Worm (Caenorhabditis elegans) whole organism, mixed stage, embryonic: Measurements from ENCODE around the gene C27F2.6.

Experiments
- M03D4.4 ChIP-seq: sonication (generic microtip); optimal IDR thresholded peaks from 2 replicates; lab custom pipeline; 2017; ENCODE audit warnings: mild to moderate bottlenecking, missing genetic modification characterization, missing compliant biosample characterization
- bed-3 ChIP-seq: fragments of 200-800 bp; sonication (Bioruptor generic); optimal IDR thresholded peaks from 3 replicates; lab custom pipeline; 2018; ENCODE audit warnings: mild to moderate bottlenecking, missing genetic modification characterization, moderate library complexity, missing compliant biosample characterization
- blmp-1 ChIP-seq: fragments of 150-350 bp; optimal IDR thresholded peaks from 2 replicates; lab custom pipeline; 2014; ENCODE audit warnings: missing biosample characterization, missing genetic modification characterization
- ceh-39 ChIP-seq: fragments of 150-350 bp; optimal IDR thresholded peaks from 2 replicates; lab custom pipeline; 2014; ENCODE audit warnings: missing biosample characterization, missing genetic modification characterization
- ceh-43 ChIP-seq: fragments of 200-800 bp; sonication (Bioruptor generic); optimal IDR thresholded peaks from 2 replicates; lab custom pipeline; 2018; ENCODE audit warnings: mild to moderate bottlenecking, missing genetic modification characterization, moderate library complexity, missing compliant biosample characterization
- ceh-83 ChIP-seq: fragments of 200-800 bp; sonication (Bioruptor generic); optimal IDR thresholded peaks from 2 replicates; lab custom pipeline; 2018; ENCODE audit warnings: mild to moderate bottlenecking, missing genetic modification characterization, missing compliant biosample characterization
- ces-1 ChIP-seq: fragments of 150-350 bp; optimal IDR thresholded peaks from 2 replicates; lab custom pipeline; 2014; ENCODE audit warnings: missing biosample characterization, missing genetic modification reagents, missing genetic modification characterization
- cnd-1 ChIP-seq: fragments of 200-800 bp; sonication (Bioruptor generic); optimal IDR thresholded peaks from 2 replicates; lab custom pipeline; 2018; ENCODE audit warnings: mild to moderate bottlenecking, missing genetic modification characterization, missing compliant biosample characterization
- drap-1 ChIP-seq: fragments of 200-800 bp; sonication (Bioruptor generic); optimal IDR thresholded peaks from 3 replicates; lab custom pipeline; 2018; ENCODE audit warnings: mild to moderate bottlenecking, missing genetic modification characterization, missing compliant biosample characterization
- elt-1 ChIP-seq: sonication (generic microtip); optimal IDR thresholded peaks from 2 replicates; lab custom pipeline; 2017; ENCODE audit warnings: missing genetic modification characterization, mild to moderate bottlenecking, missing compliant biosample characterization, antibody characterized with exemption, moderate library complexity, borderline replicate concordance; ENCODE audit not compliant: insufficient read depth
- elt-3 ChIP-seq: fragments of 150-350 bp; optimal IDR thresholded peaks from 2 replicates; lab custom pipeline; 2014; ENCODE audit warnings: missing biosample characterization, missing genetic modification characterization
- flh-1 ChIP-seq: fragments of 200-800 bp; sonication (Bioruptor generic); optimal IDR thresholded peaks from 2 replicates; lab custom pipeline; 2018; ENCODE audit warnings: mild to moderate bottlenecking, missing genetic modification characterization, moderate library complexity, missing compliant biosample characterization
- ham-2 ChIP-seq: fragments of 200-800 bp; sonication (Bioruptor generic); optimal IDR thresholded peaks from 2 replicates; lab custom pipeline; 2018; ENCODE audit warnings: mild to moderate bottlenecking, missing genetic modification characterization, missing compliant biosample characterization
- hlh-1 ChIP-seq: fragments of 150-350 bp; optimal IDR thresholded peaks from 2 replicates; lab custom pipeline; 2014; ENCODE audit warnings: missing biosample characterization, missing genetic modification reagents, missing genetic modification characterization
- lin-13 ChIP-seq: fragments of 150-350 bp; optimal IDR thresholded peaks from 2 replicates; lab custom pipeline; 2014; ENCODE audit warnings: missing biosample characterization, missing genetic modification characterization
- lin-32 ChIP-seq: fragments of 200-800 bp; sonication (Bioruptor generic); optimal IDR thresholded peaks from 2 replicates; lab custom pipeline; 2018; ENCODE audit warnings: mild to moderate bottlenecking, missing genetic modification characterization, missing compliant biosample characterization
- lsy-2 ChIP-seq: fragments of 150-350 bp; optimal IDR thresholded peaks from 2 replicates; lab custom pipeline; 2014; ENCODE audit warnings: missing biosample characterization, missing genetic modification characterization
- mab-5 ChIP-seq: fragments of 150-350 bp; optimal IDR thresholded peaks from 2 replicates; lab custom pipeline; 2014; ENCODE audit warnings: missing biosample characterization, missing genetic modification characterization
- mep-1 ChIP-seq: fragments of 150-350 bp; optimal IDR thresholded peaks from 2 replicates; lab custom pipeline; 2017; ENCODE audit warnings: missing biosample characterization, missing genetic modification reagents, missing genetic modification characterization, inconsistent platforms
- mls-2 ChIP-seq: sonication (generic microtip); optimal IDR thresholded peaks from 2 replicates; lab custom pipeline; 2016; ENCODE audit warnings: mild to moderate bottlenecking, missing genetic modification characterization, moderate library complexity, missing compliant biosample characterization
- nhr-12 ChIP-seq: fragments of 150-350 bp; optimal IDR thresholded peaks from 2 replicates; lab custom pipeline; 2014; ENCODE audit warnings: missing biosample characterization, missing genetic modification characterization
- nhr-2 ChIP-seq: fragments of 150-350 bp; optimal IDR thresholded peaks from 2 replicates; lab custom pipeline; 2014; ENCODE audit warnings: missing biosample characterization, missing genetic modification characterization
- nhr-237 ChIP-seq: fragments of 150-350 bp; optimal IDR thresholded peaks from 2 replicates; lab custom pipeline; 2014; ENCODE audit warnings: missing biosample characterization, missing genetic modification characterization
- nhr-28 ChIP-seq: fragments of 150-350 bp; optimal IDR thresholded peaks from 2 replicates; lab custom pipeline; 2014; ENCODE audit warnings: missing biosample characterization, missing genetic modification characterization
- nhr-76 ChIP-seq: sonication (generic microtip); optimal IDR thresholded peaks from 2 replicates; lab custom pipeline; 2017; ENCODE audit warnings: missing biosample characterization, missing genetic modification characterization
- pha-4 ChIP-seq: fragments of 150-350 bp; optimal IDR thresholded peaks from 2 replicates; lab custom pipeline; 2018; ENCODE audit warnings: missing biosample characterization, missing genetic modification reagents, missing genetic modification characterization
- sem-2 ChIP-seq: fragments of 200-800 bp; sonication (Bioruptor generic); optimal IDR thresholded peaks from 2 replicates; lab custom pipeline; 2018; ENCODE audit warnings: mild to moderate bottlenecking, missing genetic modification characterization, missing compliant biosample characterization
- snpc-4 ChIP-seq: fragments of 150-350 bp; optimal IDR thresholded peaks from 2 replicates; lab custom pipeline; 2014; ENCODE audit warnings: missing biosample characterization, missing genetic modification characterization
- sptf-1 ChIP-seq: sonication (generic microtip); optimal IDR thresholded peaks from 2 replicates; lab custom pipeline; 2017; ENCODE audit warnings: mild to moderate bottlenecking, missing genetic modification characterization, moderate library complexity, missing compliant biosample characterization
- tbx-8 ChIP-seq: fragments of 200-800 bp; sonication (Bioruptor generic); optimal IDR thresholded peaks from 2 replicates; lab custom pipeline; 2018; ENCODE audit warnings: mild to moderate bottlenecking, missing genetic modification characterization, moderate library complexity, missing compliant biosample characterization
- unc-120 ChIP-seq: sonication (generic microtip); optimal IDR thresholded peaks from 2 replicates; lab custom pipeline; 2017; ENCODE audit warnings: missing genetic modification characterization, missing compliant biosample characterization; ENCODE audit not compliant: poor library complexity, severe bottlenecking
- unc-39 ChIP-seq: fragments of 150-350 bp; optimal IDR thresholded peaks from 2 replicates; lab custom pipeline; 2014; ENCODE audit warnings: missing biosample characterization, missing genetic modification characterization
- unc-62 ChIP-seq: fragments of 150-350 bp; optimal IDR thresholded peaks from 2 replicates; lab custom pipeline; 2014; ENCODE audit warnings: missing biosample characterization, missing genetic modification reagents, missing genetic modification characterization
- zip-8 ChIP-seq: fragments of 150-350 bp; optimal IDR thresholded peaks from 2 replicates; lab custom pipeline; 2014; ENCODE audit warnings: missing biosample characterization, missing genetic modification characterization
- ztf-11 ChIP-seq: fragments of 150-350 bp; optimal IDR thresholded peaks from 2 replicates; lab custom pipeline; 2014; ENCODE audit warnings: missing biosample characterization, missing genetic modification characterization

The C27F2.6 gene

ce11 chrIII:4947352-4947751 lies 32.9 kb downstream of the C27F2.6 start:
- TF ChIP-seq nhr-28 (tag; lab: Kevin White, UChicago), result no peak
- TF ChIP-seq hlh-1 (tag; lab: Kevin White, UChicago), result peak; percentile 15
- TF ChIP-seq M03D4.4 (tag; lab: Kevin White, UChicago), result peak; percentile 73
- TF ChIP-seq nhr-76 (tag; lab: Kevin White, UChicago), result no peak
- TF ChIP-seq blmp-1 (tag; lab: Kevin White, UChicago), result no peak
- no peak for TF ChIP-seq pha-4 (tag; lab: Kevin White, UChicago)
- TF ChIP-seq sptf-1, result peak; percentile 84
- peak; percentile 71 for TF ChIP-seq ces-1 (GFP tag; lab: Kevin White, UChicago)
- peak; percentile 80 for TF ChIP-seq ham-2 (GFP tag; lab: Kevin White, UChicago)
- no peak for TF ChIP-seq elt-1 (tag; lab: Kevin White, UChicago)
- no peak for TF ChIP-seq nhr-237 (tag; lab: Kevin White, UChicago)
- TF ChIP-seq bed-3, result no peak
- no peak for TF ChIP-seq nhr-12
- TF ChIP-seq cnd-1, result peak; percentile 91
- TF ChIP-seq ceh-83, result peak; percentile 78
- TF ChIP-seq lin-32 (GFP tag; lab: Kevin White, UChicago), result peak; percentile 20
- no peak for TF ChIP-seq snpc-4
- peak; percentile 57 for TF ChIP-seq drap-1 (GFP tag; lab: Kevin White, UChicago)
- no peak for TF ChIP-seq nhr-2 (tag; lab: Kevin White, UChicago)
- TF ChIP-seq flh-1 (GFP tag; lab: Kevin White, UChicago), result no peak
- TF ChIP-seq ceh-43 (GFP tag; lab: Kevin White, UChicago), result peak; percentile 58
- TF ChIP-seq mep-1 (tag; lab: Kevin White, UChicago), result peak; percentile 52
- peak; percentile 43 for TF ChIP-seq tbx-8 (GFP tag; lab: Kevin White, UChicago)
- TF ChIP-seq lin-13 (tag; lab: Kevin White, UChicago), result no peak
- peak; percentile 71 for TF ChIP-seq unc-62 (GFP tag; lab: Kevin White, UChicago)
- peak; percentile 29 for TF ChIP-seq sem-2 (GFP tag; lab: Kevin White, UChicago)
- peak; percentile 83 for TF ChIP-seq ztf-11
- TF ChIP-seq unc-120 (tag; lab: Kevin White, UChicago), result peak; percentile 64
- TF ChIP-seq elt-3, result no peak
- TF ChIP-seq zip-8 (tag; lab: Kevin White, UChicago), result no peak
- no peak for TF ChIP-seq ceh-39 (tag; lab: Kevin White, UChicago)
- no peak for TF ChIP-seq unc-39
- no peak for TF ChIP-seq lsy-2 (tag; lab: Kevin White, UChicago)
- TF ChIP-seq mls-2, result peak; percentile 86
- TF ChIP-seq mab-5 (tag; lab: Kevin White, UChicago), result no peak

DNA sequence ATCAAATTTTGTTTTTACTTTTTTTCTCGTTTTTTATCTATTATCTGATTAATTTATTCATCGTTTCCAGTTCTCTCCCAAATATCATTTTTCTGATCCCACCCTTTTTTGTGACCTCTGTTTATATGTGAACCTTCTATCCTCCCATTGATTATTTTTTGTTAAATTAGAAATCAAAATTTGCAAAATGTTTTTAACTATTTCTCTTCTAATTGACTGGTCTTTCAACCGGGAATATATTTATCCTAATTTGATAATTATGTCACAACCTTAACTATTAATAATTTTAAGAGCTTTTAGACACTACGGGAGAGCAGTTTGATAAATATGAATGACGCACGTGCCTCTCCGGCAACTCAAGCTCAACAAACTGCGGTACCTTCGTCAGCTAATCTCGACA lies 36.1 kb downstream of the C27F2.6 start, which contains the start of gene ntl-9:
ntl-9 (plus strand) TSS at position 301 of the 400 bp plus-strand sequence.
- TF ChIP-seq tbx-8 (GFP tag; lab: Kevin White, UChicago) (no peak), bed-3 (no peak), ceh-83 (no peak), mep-1 (tag; lab: Kevin White, UChicago) (no peak), unc-62 (GFP tag; lab: Kevin White, UChicago) (no peak), elt-3 (no peak), lin-13 (tag; lab: Kevin White, UChicago) (no peak), drap-1 (GFP tag; lab: Kevin White, UChicago) (no peak), ces-1 (GFP tag; lab: Kevin White, UChicago) (no peak), nhr-237 (tag; lab: Kevin White, UChicago) (no peak), cnd-1 (no peak), ceh-43 (GFP tag; lab: Kevin White, UChicago) (no peak), lsy-2 (tag; lab: Kevin White, UChicago) (no peak), zip-8 (tag; lab: Kevin White, UChicago) (no peak), ceh-39 (tag; lab: Kevin White, UChicago) (no peak), M03D4.4 (tag; lab: Kevin White, UChicago) (no peak), unc-39 (no peak), nhr-76 (tag; lab: Kevin White, UChicago) (no peak)
- TF ChIP-seq, all 35 proteins: peak for 0

DNA sequence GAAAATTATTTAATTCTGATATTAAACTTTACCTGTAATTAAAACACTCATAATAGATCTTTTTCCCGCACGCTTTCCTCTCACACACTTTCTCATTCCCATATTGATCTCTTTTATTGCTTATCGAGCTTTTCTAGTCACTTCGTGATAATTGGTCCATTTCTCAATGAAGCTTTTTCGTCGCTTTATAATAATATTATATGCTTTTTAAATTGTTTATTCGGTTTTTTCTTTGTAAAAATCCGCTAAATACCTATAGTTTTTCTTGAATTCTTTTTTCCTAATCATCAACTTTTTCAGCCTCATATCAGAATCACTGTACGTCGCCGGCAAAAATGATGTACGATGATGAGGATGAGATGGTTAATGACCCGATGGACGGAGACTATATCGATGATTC lies 41.0 kb downstream of the C27F2.6 start, which contains the start of gene rpb-2:
rpb-2 (plus strand) TSS at position 301 of the 400 bp plus-strand sequence.
- TF ChIP-seq ztf-11 (no peak), zip-8 (tag; lab: Kevin White, UChicago) (no peak), elt-3 (no peak), ham-2 (GFP tag; lab: Kevin White, UChicago) (no peak), ceh-43 (GFP tag; lab: Kevin White, UChicago) (no peak), cnd-1 (no peak)
